Fruit fly (Drosophila melanogaster) whole organism, embryonic: ENCODE measurements around the gene CG16734.

Experiments
- Abd-B ChIP-seq: fragments of 200-800 bp; sonication (Bioruptor generic); optimal IDR thresholded peaks from 2 replicates; lab custom pipeline; 2018; ENCODE audit warnings: missing biosample characterization, mild to moderate bottlenecking, missing genetic modification characterization, moderate library complexity
- Bgb ChIP-seq: fragments of 200-800 bp; sonication (Bioruptor generic); IDR thresholded peaks from 2 replicates; pipeline ENCODE4 v1.3.6; 2022; ENCODE audit warnings: missing biosample characterization, missing genetic modification characterization; ENCODE audit not compliant: partially characterized antibody
- CG1024 ChIP-seq: fragments of 200-800 bp; sonication (Bioruptor generic); IDR thresholded peaks from 2 replicates; pipeline ENCODE4 v1.3.6; 2022; ENCODE audit warnings: missing biosample characterization, missing genetic modification characterization
- CG11456 ChIP-seq: fragments of 200-800 bp; sonication (Bioruptor generic); IDR thresholded peaks from 3 replicates; pipeline ENCODE4 v1.3.6; 2022; ENCODE audit warnings: missing biosample characterization, missing genetic modification characterization
- CG11504 ChIP-seq: fragments of 200-800 bp; sonication (Bioruptor generic); optimal IDR thresholded peaks from 3 replicates; lab custom pipeline; 2019; ENCODE audit warnings: missing biosample characterization, mild to moderate bottlenecking, missing genetic modification characterization, moderate library complexity
- CG12391 ChIP-seq: fragments of 200-800 bp; sonication (Bioruptor generic); optimal IDR thresholded peaks from 3 replicates; lab custom pipeline; 2018; ENCODE audit warnings: missing biosample characterization, mild to moderate bottlenecking, missing genetic modification characterization, moderate library complexity
- CG13894 ChIP-seq: fragments of 200-800 bp; sonication (Bioruptor generic); optimal IDR thresholded peaks from 3 replicates; lab custom pipeline; 2018; ENCODE audit warnings: missing biosample characterization, mild to moderate bottlenecking, missing genetic modification characterization, moderate library complexity
- CG14441 ChIP-seq: fragments of 200-800 bp; sonication (Bioruptor generic); IDR thresholded peaks from 2 replicates; pipeline ENCODE4 v1.3.6; 2022; ENCODE audit warnings: missing biosample characterization, missing genetic modification characterization
- CG14710 ChIP-seq: fragments of 200-800 bp; sonication (Bioruptor generic); optimal IDR thresholded peaks from 3 replicates; lab custom pipeline; 2019; ENCODE audit warnings: missing biosample characterization, mild to moderate bottlenecking, missing genetic modification characterization, moderate library complexity
- CG16813 ChIP-seq: fragments of 200-800 bp; sonication (Bioruptor generic); IDR thresholded peaks from 3 replicates; pipeline ENCODE4 v1.3.6; 2022; ENCODE audit warnings: missing biosample characterization, missing genetic modification characterization; ENCODE audit not compliant: partially characterized antibody
- CG17829 ChIP-seq: fragments of 200-800 bp; optimal IDR thresholded peaks from 2 replicates; lab custom pipeline; 2019; ENCODE audit warnings: missing biosample characterization, mild to moderate bottlenecking, missing genetic modification characterization, moderate library complexity
- CG2712 ChIP-seq: fragments of 200-800 bp; optimal IDR thresholded peaks from 3 replicates; lab custom pipeline; 2019; ENCODE audit warnings: missing biosample characterization, mild to moderate bottlenecking, missing genetic modification characterization, moderate library complexity
- CG30403 ChIP-seq: fragments of 200-800 bp; sonication (Bioruptor generic); optimal IDR thresholded peaks from 3 replicates; lab custom pipeline; 2016; ENCODE audit warnings: missing biosample characterization, missing genetic modification characterization
- CG4707 ChIP-seq: fragments of 200-800 bp; sonication (Bioruptor generic); optimal IDR thresholded peaks from 2 replicates; lab custom pipeline; 2018; ENCODE audit warnings: missing biosample characterization, mild to moderate bottlenecking, missing genetic modification characterization, moderate library complexity
- CG6654 ChIP-seq: fragments of 200-800 bp; sonication (Bioruptor generic); optimal IDR thresholded peaks from 2 replicates; lab custom pipeline; 2017; ENCODE audit warnings: missing biosample characterization, mild to moderate bottlenecking, missing genetic modification characterization
- CG6854 ChIP-seq: fragments of 200-800 bp; sonication (Bioruptor generic); optimal IDR thresholded peaks from 3 replicates; lab custom pipeline; 2017; ENCODE audit warnings: missing biosample characterization, mild to moderate bottlenecking, missing genetic modification characterization
- CG7839 ChIP-seq: fragments of 200-800 bp; sonication (Bioruptor generic); optimal IDR thresholded peaks from 3 replicates; lab custom pipeline; 2018; ENCODE audit warnings: missing biosample characterization, mild to moderate bottlenecking, missing genetic modification characterization, moderate library complexity
- CG8290 ChIP-seq, 3 experiments: fragments of 200-800 bp; sonication (Bioruptor generic); optimal IDR thresholded peaks; 2 replicates each; lab custom pipeline; 2016 to 2019; ENCODE audit warnings: missing biosample characterization in 3 of 3, missing genetic modification characterization in 3 of 3, mild to moderate bottlenecking in 2 of 3, moderate library complexity in 1 of 3
- CTCF ChIP-seq: fragments of 200-800 bp; sonication (Bioruptor generic); optimal IDR thresholded peaks from 2 replicates; lab custom pipeline; 2017; ENCODE audit warnings: missing biosample characterization, mild to moderate bottlenecking, missing genetic modification characterization, moderate library complexity
- CoRest ChIP-seq: fragments of 200-800 bp; sonication (Bioruptor generic); optimal IDR thresholded peaks from 3 replicates; lab custom pipeline; 2018; ENCODE audit warnings: missing biosample characterization, mild to moderate bottlenecking, missing genetic modification characterization, moderate library complexity
- Dek ChIP-seq: fragments of 200-800 bp; sonication (Bioruptor generic); optimal IDR thresholded peaks from 3 replicates; lab custom pipeline; 2019; ENCODE audit warnings: missing biosample characterization, mild to moderate bottlenecking, missing genetic modification characterization, moderate library complexity
- Doc2 ChIP-seq: fragments of 200-800 bp; sonication (Bioruptor generic); IDR thresholded peaks from 2 replicates; pipeline ENCODE4 v1.3.6; 2022; ENCODE audit warnings: missing biosample characterization, missing genetic modification characterization
- Ets65A ChIP-seq: fragments of 200-800 bp; sonication (Bioruptor generic); peaks from one replicate; lab custom pipeline; 2016; ENCODE audit warnings: missing biosample characterization, missing genetic modification characterization
- Fer1 ChIP-seq: fragments of 200-800 bp; sonication (Bioruptor generic); optimal IDR thresholded peaks from 2 replicates; lab custom pipeline; 2017; ENCODE audit warnings: missing biosample characterization, mild to moderate bottlenecking, missing genetic modification characterization
- HmgZ ChIP-seq: fragments of 200-800 bp; sonication (Bioruptor generic); optimal IDR thresholded peaks from 2 replicates; lab custom pipeline; 2018; ENCODE audit warnings: missing biosample characterization, mild to moderate bottlenecking, missing genetic modification characterization
- Lhr ChIP-seq: fragments of 200-800 bp; sonication (Bioruptor generic); optimal IDR thresholded peaks from 3 replicates; lab custom pipeline; 2017; ENCODE audit warnings: mild to moderate bottlenecking, missing biosample characterization, missing genetic modification reagents, missing genetic modification characterization
- Opbp ChIP-seq: fragments of 200-800 bp; sonication (Bioruptor generic); IDR thresholded peaks from 3 replicates; pipeline ENCODE4 v1.3.6; 2022; ENCODE audit warnings: missing biosample characterization, missing genetic modification characterization; ENCODE audit not compliant: partially characterized antibody
- PHDP ChIP-seq: fragments of 200-800 bp; sonication (Bioruptor generic); optimal IDR thresholded peaks from 3 replicates; lab custom pipeline; 2018; ENCODE audit warnings: missing biosample characterization, mild to moderate bottlenecking, missing genetic modification characterization, moderate library complexity
- Ssrp ChIP-seq: fragments of 200-800 bp; sonication (Bioruptor generic); optimal IDR thresholded peaks from 2 replicates; lab custom pipeline; 2018; ENCODE audit warnings: missing biosample characterization, mild to moderate bottlenecking, missing genetic modification characterization, moderate library complexity
- Tbp ChIP-seq: fragments of >200 bp; optimal IDR thresholded peaks from 2 replicates; lab custom pipeline; 2018; ENCODE audit warnings: missing biosample characterization, missing genetic modification characterization
- abd-A ChIP-seq: fragments of 200-800 bp; sonication (Bioruptor generic); optimal IDR thresholded peaks from 3 replicates; lab custom pipeline; 2019; ENCODE audit warnings: missing biosample characterization, mild to moderate bottlenecking, missing genetic modification characterization, moderate library complexity
- amos ChIP-seq: fragments of 200-800 bp; sonication (Bioruptor generic); IDR thresholded peaks from 2 replicates; pipeline ENCODE4 v1.3.6; 2022; ENCODE audit warnings: missing biosample characterization, missing genetic modification characterization; ENCODE audit not compliant: partially characterized antibody
- cad ChIP-seq: fragments of >200 bp; optimal IDR thresholded peaks from 2 replicates; lab custom pipeline; 2017; ENCODE audit warnings: missing biosample characterization, missing genetic modification characterization
- dan ChIP-seq: fragments of 200-800 bp; sonication (Bioruptor generic); IDR thresholded peaks from 2 replicates; pipeline ENCODE4 v1.3.6; 2022; ENCODE audit warnings: missing biosample characterization, missing genetic modification characterization
- gem ChIP-seq: fragments of 200-800 bp; sonication (Bioruptor generic); optimal IDR thresholded peaks from 2 replicates; lab custom pipeline; 2019; ENCODE audit warnings: missing biosample characterization, mild to moderate bottlenecking, missing genetic modification characterization, moderate library complexity
- grau ChIP-seq: fragments of 200-800 bp; optimal IDR thresholded peaks from 3 replicates; lab custom pipeline; 2019; ENCODE audit warnings: missing biosample characterization, mild to moderate bottlenecking, missing genetic modification characterization, moderate library complexity
- gsb-n ChIP-seq: fragments of 200-800 bp; sonication (Bioruptor generic); optimal IDR thresholded peaks from 3 replicates; lab custom pipeline; 2018; ENCODE audit warnings: missing biosample characterization, mild to moderate bottlenecking, missing genetic modification characterization
- ham ChIP-seq: fragments of 200-800 bp; sonication (Bioruptor generic); IDR thresholded peaks from 2 replicates; pipeline ENCODE4 v1.3.6; 2022; ENCODE audit warnings: missing biosample characterization, missing genetic modification characterization
- inv ChIP-seq: fragments of 200-800 bp; sonication (Bioruptor generic); IDR thresholded peaks from 2 replicates; pipeline ENCODE4 v1.3.6; 2022; ENCODE audit warnings: missing biosample characterization, missing genetic modification characterization; ENCODE audit not compliant: partially characterized antibody
- knrl ChIP-seq: fragments of 200-800 bp; sonication (Bioruptor generic); IDR thresholded peaks from 3 replicates; pipeline ENCODE4 v1.3.6; 2022; ENCODE audit warnings: missing biosample characterization, missing genetic modification characterization; ENCODE audit not compliant: partially characterized antibody
- nmo ChIP-seq: fragments of 200-800 bp; sonication (Bioruptor generic); optimal IDR thresholded peaks from 2 replicates; lab custom pipeline; 2018; ENCODE audit warnings: missing biosample characterization, mild to moderate bottlenecking, missing genetic modification characterization, moderate library complexity
- oc ChIP-seq: fragments of 200-800 bp; sonication (Bioruptor generic); optimal IDR thresholded peaks from 2 replicates; lab custom pipeline; 2018; ENCODE audit warnings: missing biosample characterization, mild to moderate bottlenecking, missing genetic modification characterization, moderate library complexity
- onecut ChIP-seq: fragments of 200-800 bp; sonication (Bioruptor generic); IDR thresholded peaks from 2 replicates; pipeline ENCODE4 v1.3.6; 2022; ENCODE audit warnings: missing biosample characterization, missing genetic modification characterization
- pita ChIP-seq: fragments of 200-800 bp; sonication (Bioruptor generic); optimal IDR thresholded peaks from 2 replicates; lab custom pipeline; 2017; ENCODE audit warnings: missing biosample characterization, mild to moderate bottlenecking, missing genetic modification characterization
- scrt ChIP-seq: fragments of 200-800 bp; sonication (Bioruptor generic); optimal IDR thresholded peaks from 2 replicates; lab custom pipeline; 2018; ENCODE audit warnings: missing biosample characterization, mild to moderate bottlenecking, missing genetic modification characterization, moderate library complexity
- sens ChIP-seq: fragments of 200-800 bp; sonication (Bioruptor generic); peaks from one replicate; lab custom pipeline; 2016; ENCODE audit warnings: missing biosample characterization, missing genetic modification characterization
- stwl ChIP-seq: fragments of 200-800 bp; sonication (Bioruptor generic); optimal IDR thresholded peaks from 3 replicates; lab custom pipeline; 2018; ENCODE audit warnings: missing biosample characterization, mild to moderate bottlenecking, missing genetic modification characterization, moderate library complexity
- trem ChIP-seq: fragments of 200-800 bp; optimal IDR thresholded peaks from 3 replicates; lab custom pipeline; 2019; ENCODE audit warnings: missing biosample characterization, mild to moderate bottlenecking, missing genetic modification characterization, moderate library complexity
- yki ChIP-seq: fragments of >200 bp; optimal IDR thresholded peaks from 3 replicates; lab custom pipeline; 2018
- zen ChIP-seq: fragments of 200-800 bp; sonication (Bioruptor generic); optimal IDR thresholded peaks from 3 replicates; lab custom pipeline; 2018; ENCODE audit warnings: missing biosample characterization, mild to moderate bottlenecking, missing genetic modification characterization, moderate library complexity

The CG16734 gene

dm6 chr3R:9214235-9214634 is 40.6 kb upstream of the CG16734 start:
- peak; percentile 81 for TF ChIP-seq CG11504 (tag; lab: Kevin White, UChicago)
- no peak for TF ChIP-seq dan (GFP tag; lab: Robert Waterston, UW)
- no peak for TF ChIP-seq CG4707 (GFP tag; lab: Kevin White, UChicago)
- peak; percentile 29 for TF ChIP-seq Ssrp (tag; lab: Kevin White, UChicago)
- no peak for TF ChIP-seq CG1024 (GFP tag; lab: Robert Waterston, UW)
- no peak for TF ChIP-seq CG11456 (GFP tag; lab: Robert Waterston, UW)
- TF ChIP-seq PHDP (tag; lab: Kevin White, UChicago), result peak; percentile 1
- peak; percentile 12 for TF ChIP-seq grau (tag; lab: Kevin White, UChicago)
- peak; percentile 39; the same call in 1 of the 2 replicates for TF ChIP-seq inv (GFP tag; lab: Robert Waterston, UW)
- peak; percentile 49 for TF ChIP-seq abd-A (tag; lab: Kevin White, UChicago)
- TF ChIP-seq CG14710, result peak; percentile 5
- peak; percentile 30 for TF ChIP-seq Ets65A
- peak; percentile 5 for TF ChIP-seq nmo (GFP tag; lab: Kevin White, UChicago)
- peak; percentile 79 for TF ChIP-seq pita (GFP tag; lab: Kevin White, UChicago)
- peak; percentile 77 for TF ChIP-seq knrl (GFP tag; lab: Robert Waterston, UW)
- peak; percentile 62 for TF ChIP-seq sens (GFP tag; lab: Kevin White, UChicago)
- TF ChIP-seq CG30403 (GFP tag; lab: Kevin White, UChicago), result no peak
- no peak for TF ChIP-seq CG8290 (GFP tag; optimal IDR thresholded peaks at IDR 0.05; lab: Kevin White, UChicago)
- no peak for TF ChIP-seq CG8290 (tag; optimal IDR thresholded peaks at IDR 0.05; lab: Kevin White, UChicago)
- peak; percentile 6 for TF ChIP-seq CG7839 (tag; lab: Kevin White, UChicago)
- peak; percentile 78 for TF ChIP-seq stwl
- no peak for TF ChIP-seq Doc2 (GFP tag; lab: Robert Waterston, UW)
- peak; percentile 22 for TF ChIP-seq CG2712 (tag; lab: Kevin White, UChicago)
- TF ChIP-seq CG6654 (GFP tag; lab: Kevin White, UChicago), result peak; percentile 100
- TF ChIP-seq onecut (GFP tag; lab: Robert Waterston, UW), result no peak
- TF ChIP-seq CG6854, result peak; percentile 77
- TF ChIP-seq amos (GFP tag; lab: Robert Waterston, UW), result peak; percentile 52; the same call in 1 of the 2 replicates
- TF ChIP-seq CG12391 (tag; lab: Kevin White, UChicago), result peak; percentile 33
- peak; percentile 47 for TF ChIP-seq CTCF
- peak; percentile 48; the same call in 1 of the 2 replicates for TF ChIP-seq Bgb (GFP tag; lab: Robert Waterston, UW)
- peak; percentile 25 for TF ChIP-seq zen (tag; lab: Kevin White, UChicago)
- peak; percentile 28 for TF ChIP-seq gsb-n (tag; lab: Kevin White, UChicago)
- TF ChIP-seq HmgZ (tag; lab: Kevin White, UChicago), result peak; percentile 2
- TF ChIP-seq trem, result peak; percentile 15
- no peak for TF ChIP-seq scrt (GFP tag; lab: Kevin White, UChicago)
- peak; percentile 16 for TF ChIP-seq CG17829 (tag; lab: Kevin White, UChicago)
- peak; percentile 97 for TF ChIP-seq Tbp
- TF ChIP-seq cad (GFP tag; lab: Kevin White, UChicago), result peak; percentile 93
- peak; percentile 42 for TF ChIP-seq Abd-B
- peak; percentile 82 for TF ChIP-seq CoRest (tag; lab: Kevin White, UChicago)
- no peak for TF ChIP-seq CG14441 (GFP tag; lab: Robert Waterston, UW)
- no peak for TF ChIP-seq ham (GFP tag; lab: Robert Waterston, UW)
- TF ChIP-seq CG13894 (tag; lab: Kevin White, UChicago), result peak; percentile 16
- TF ChIP-seq Fer1 (GFP tag; lab: Kevin White, UChicago), result no peak
- TF ChIP-seq CG16813, result peak; percentile 44; the same call in 2 of the 3 replicates
- peak; percentile 56 for TF ChIP-seq Dek
- no peak; the same call in 2 of the 3 replicates for TF ChIP-seq Opbp (GFP tag; lab: Robert Waterston, UW)
- peak; percentile 19 for TF ChIP-seq gem (tag; lab: Kevin White, UChicago)
- no peak for TF ChIP-seq oc
- peak; percentile 20 for TF ChIP-seq yki (lab: Kevin White, UChicago)
- TF ChIP-seq Lhr (GFP tag; lab: Kevin White, UChicago), result peak; percentile 9
